Fruit fly (Drosophila melanogaster) whole organism, pupa: ENCODE results near the gene fy.

ENCODE experiments used
- CG10348 ChIP-seq: fragments of 200-800 bp; sonication (Bioruptor generic); IDR thresholded peaks from 2 replicates; pipeline ENCODE4 v1.3.6; 2022; ENCODE audit warnings: missing biosample characterization, missing genetic modification characterization
- CG12605 ChIP-seq: fragments of 200-800 bp; sonication (Bioruptor generic); IDR thresholded peaks from 2 replicates; pipeline ENCODE4 v1.3.6; 2022; ENCODE audit warnings: missing biosample characterization, missing genetic modification characterization
- CG13204 ChIP-seq: fragments of 200-800 bp; sonication (Bioruptor generic); optimal IDR thresholded peaks from 2 replicates; lab custom pipeline; 2018; ENCODE audit warnings: missing biosample characterization, mild to moderate bottlenecking, missing genetic modification characterization, moderate library complexity
- CG14655 ChIP-seq: fragments of 200-800 bp; sonication (Bioruptor generic); optimal IDR thresholded peaks from 3 replicates; lab custom pipeline; 2017; ENCODE audit warnings: mild to moderate bottlenecking, missing biosample characterization, missing genetic modification reagents, missing genetic modification characterization
- CG15710 ChIP-seq: fragments of 200-800 bp; sonication (Bioruptor generic); optimal IDR thresholded peaks from 2 replicates; lab custom pipeline; 2018; ENCODE audit warnings: missing biosample characterization, mild to moderate bottlenecking, missing genetic modification characterization, moderate library complexity
- CG17806 ChIP-seq: fragments of 200-800 bp; sonication (Bioruptor generic); optimal IDR thresholded peaks from 2 replicates; lab custom pipeline; 2018; ENCODE audit warnings: missing biosample characterization, mild to moderate bottlenecking, missing genetic modification characterization, moderate library complexity
- CG32121 ChIP-seq: fragments of 200-800 bp; sonication (Bioruptor generic); IDR thresholded peaks from 2 replicates; pipeline ENCODE4 v1.3.6; 2022; ENCODE audit warnings: missing biosample characterization, missing genetic modification characterization
- CG34367 ChIP-seq: fragments of 200-800 bp; sonication (Bioruptor generic); optimal IDR thresholded peaks from 2 replicates; lab custom pipeline; 2018; ENCODE audit warnings: missing biosample characterization, mild to moderate bottlenecking, missing genetic modification characterization
- CG4496 ChIP-seq: fragments of 200-800 bp; sonication (Bioruptor generic); IDR thresholded peaks from 3 replicates; pipeline ENCODE4 v1.3.6; 2022; ENCODE audit warnings: missing biosample characterization, missing genetic modification characterization
- CG8301 ChIP-seq: fragments of 200-800 bp; sonication (Bioruptor generic); optimal IDR thresholded peaks from 2 replicates; lab custom pipeline; 2018; ENCODE audit warnings: missing biosample characterization, mild to moderate bottlenecking, missing genetic modification characterization
- EcR ChIP-seq: fragments of 200-800 bp; sonication (Bioruptor generic); optimal IDR thresholded peaks from 3 replicates; lab custom pipeline; 2019; ENCODE audit warnings: missing biosample characterization, missing genetic modification characterization, mild to moderate bottlenecking, moderate library complexity, missing genetic modification reagents
- Ets98B ChIP-seq: fragments of 200-800 bp; sonication (Bioruptor generic); IDR thresholded peaks from 2 replicates; pipeline ENCODE4 v1.3.6; 2022; ENCODE audit warnings: missing biosample characterization, missing genetic modification characterization
- Pif1A ChIP-seq: fragments of 200-800 bp; sonication (Bioruptor generic); optimal IDR thresholded peaks from 3 replicates; lab custom pipeline; 2016; ENCODE audit warnings: missing biosample characterization, missing genetic modification characterization
- Pif1B ChIP-seq: fragments of 200-800 bp; sonication (Bioruptor generic); optimal IDR thresholded peaks from 3 replicates; lab custom pipeline; 2016; ENCODE audit warnings: missing biosample characterization, missing genetic modification characterization
- Snoo ChIP-seq: fragments of 200-800 bp; sonication (Bioruptor generic); optimal IDR thresholded peaks from 3 replicates; lab custom pipeline; 2017; ENCODE audit warnings: missing biosample characterization, mild to moderate bottlenecking, missing genetic modification characterization, inconsistent platforms
- rn ChIP-seq: fragments of 200-800 bp; sonication (Bioruptor generic); IDR thresholded peaks from 2 replicates; pipeline ENCODE4 v1.3.6; 2022; ENCODE audit warnings: missing biosample characterization, missing genetic modification characterization

Gene fy

dm6 chr2L:8351864-8352263, 51.2 kb downstream of the fy start, which contains the start of gene Mur29B:
Gene Mur29B, plus strand, starts transcription at chr2L:8352187.
- TF ChIP-seq CG32121 (GFP tag; lab: Robert Waterston, UW): no peak
- no peak for TF ChIP-seq Snoo (tag; lab: Kevin White, UChicago)
- TF ChIP-seq rn (GFP tag; lab: Robert Waterston, UW): no peak
- TF ChIP-seq Pif1B (GFP tag; lab: Kevin White, UChicago): no peak
- no peak for TF ChIP-seq Ets98B
- no peak for TF ChIP-seq CG14655 (GFP tag; lab: Kevin White, UChicago)
- no peak for TF ChIP-seq EcR (GFP tag; lab: Kevin White, UChicago)
- no peak for TF ChIP-seq CG12605 (GFP tag; lab: Robert Waterston, UW)
- TF ChIP-seq CG13204 (GFP tag; lab: Kevin White, UChicago): no peak
- no peak for TF ChIP-seq CG15710 (tag; lab: Kevin White, UChicago)
- no peak for TF ChIP-seq CG34367 (tag; lab: Kevin White, UChicago)
- TF ChIP-seq CG10348 (GFP tag; lab: Robert Waterston, UW): no peak
- no peak for TF ChIP-seq CG4496 (GFP tag; lab: Robert Waterston, UW)
- no peak for TF ChIP-seq CG17806 (tag; lab: Kevin White, UChicago)
- no peak for TF ChIP-seq CG8301 (tag; lab: Kevin White, UChicago)
- no peak for TF ChIP-seq Pif1A (GFP tag; lab: Kevin White, UChicago)
